Worm (Caenorhabditis elegans) whole organism, early embryonic: ENCODE measurements around the gene nas-6.

Experiments used
- B0310.2 ChIP-seq: sonication (generic microtip); optimal IDR thresholded peaks from 2 replicates; lab custom pipeline; 2016; ENCODE audit warnings: mild to moderate bottlenecking, missing genetic modification characterization, missing compliant biosample characterization
- aly-1 ChIP-seq: sonication (generic microtip); optimal IDR thresholded peaks from 2 replicates; lab custom pipeline; 2016; ENCODE audit warnings: missing genetic modification characterization, missing compliant biosample characterization
- ama-1 ChIP-seq: fragments of 150-350 bp; optimal IDR thresholded peaks from 2 replicates; lab custom pipeline; 2014
- ceh-36 ChIP-seq: sonication (generic microtip); optimal IDR thresholded peaks from 2 replicates; lab custom pipeline; 2016; ENCODE audit warnings: missing genetic modification characterization, inconsistent platforms, missing compliant biosample characterization
- ets-7 ChIP-seq: sonication (generic microtip); optimal IDR thresholded peaks from 2 replicates; lab custom pipeline; 2016; ENCODE audit warnings: missing genotype, missing genetic modification characterization, missing compliant biosample characterization
- flt-1 ChIP-seq: fragments of 200-800 bp; sonication (Bioruptor generic); IDR thresholded peaks from 2 replicates; pipeline ENCODE4 v1.3.6; 2022; ENCODE audit warnings: missing genetic modification characterization, missing compliant biosample characterization
- hmbx-1 ChIP-seq: sonication (generic microtip); optimal IDR thresholded peaks from 2 replicates; lab custom pipeline; 2016; ENCODE audit warnings: mild to moderate bottlenecking, missing genetic modification characterization, missing compliant biosample characterization
- hmg-4 ChIP-seq: fragments of 200-800 bp; sonication (Bioruptor generic); optimal IDR thresholded peaks from 2 replicates; lab custom pipeline; 2018; ENCODE audit warnings: mild to moderate bottlenecking, missing genetic modification characterization, missing compliant biosample characterization
- hnd-1 ChIP-seq: sonication (generic microtip); optimal IDR thresholded peaks from 2 replicates; lab custom pipeline; 2016; ENCODE audit warnings: missing genetic modification characterization, missing compliant biosample characterization
- scrt-1 ChIP-seq: fragments of 200-800 bp; sonication (Bioruptor generic); IDR thresholded peaks from 2 replicates; pipeline ENCODE4 v1.3.6; 2022; ENCODE audit warnings: missing genetic modification characterization, missing compliant biosample characterization
- sea-1 ChIP-seq: fragments of 200-800 bp; sonication (Bioruptor generic); conservative IDR thresholded peaks from 2 replicates; pipeline ENCODE4 v1.3.6; 2022; ENCODE audit warnings: missing genetic modification characterization, missing compliant biosample characterization
- tbx-37 ChIP-seq: fragments of 200-800 bp; sonication (Bioruptor generic); conservative IDR thresholded peaks from 2 replicates; pipeline ENCODE4 v1.3.6; 2022; ENCODE audit warnings: missing genetic modification reagents, missing genetic modification characterization, missing compliant biosample characterization
- tra-4 ChIP-seq: sonication (generic microtip); optimal IDR thresholded peaks from 2 replicates; lab custom pipeline; 2017; ENCODE audit warnings: missing genetic modification characterization, missing compliant biosample characterization

- TF ChIP-seq B0310.2 (no peak), tbx-37 (GFP tag; lab: Robert Waterston, UW) (no peak), hmg-4 (GFP tag; lab: Kevin White, UChicago) (no peak), scrt-1 (GFP tag; lab: Robert Waterston, UW) (no peak), aly-1 (tag; lab: Kevin White, UChicago) (no peak), ama-1 (lab: Kevin White, UChicago) (no peak), ceh-36 (tag; lab: Kevin White, UChicago) (no peak), hmbx-1 (tag; lab: Kevin White, UChicago) (no peak), hnd-1 (tag; lab: Kevin White, UChicago) (no peak), flt-1 (GFP tag; lab: Robert Waterston, UW) (no peak), tra-4 (tag; lab: Kevin White, UChicago) (no peak), ets-7 (tag; lab: Kevin White, UChicago) (no peak), sea-1 (no peak)
These were observed 42.3 kb downstream of the nas-6 start for ce11 chrIV:17448319-17448718.
